Fruit fly (Drosophila melanogaster) S2 (cell line): ENCODE measurements around the gene grp.
A peak's percentile ranks its signal among the peaks of the same experiment; 100 is the strongest.

Source experiments
- CG8478 ChIP-seq: fragments of >200 bp; optimal IDR thresholded peaks from 2 replicates; lab custom pipeline; 2018
- CTCF ChIP-seq, 2 experiments: fragments of >200 bp; optimal IDR thresholded peaks; 2 replicates each; lab custom pipeline; 2018

The grp gene

DNA sequence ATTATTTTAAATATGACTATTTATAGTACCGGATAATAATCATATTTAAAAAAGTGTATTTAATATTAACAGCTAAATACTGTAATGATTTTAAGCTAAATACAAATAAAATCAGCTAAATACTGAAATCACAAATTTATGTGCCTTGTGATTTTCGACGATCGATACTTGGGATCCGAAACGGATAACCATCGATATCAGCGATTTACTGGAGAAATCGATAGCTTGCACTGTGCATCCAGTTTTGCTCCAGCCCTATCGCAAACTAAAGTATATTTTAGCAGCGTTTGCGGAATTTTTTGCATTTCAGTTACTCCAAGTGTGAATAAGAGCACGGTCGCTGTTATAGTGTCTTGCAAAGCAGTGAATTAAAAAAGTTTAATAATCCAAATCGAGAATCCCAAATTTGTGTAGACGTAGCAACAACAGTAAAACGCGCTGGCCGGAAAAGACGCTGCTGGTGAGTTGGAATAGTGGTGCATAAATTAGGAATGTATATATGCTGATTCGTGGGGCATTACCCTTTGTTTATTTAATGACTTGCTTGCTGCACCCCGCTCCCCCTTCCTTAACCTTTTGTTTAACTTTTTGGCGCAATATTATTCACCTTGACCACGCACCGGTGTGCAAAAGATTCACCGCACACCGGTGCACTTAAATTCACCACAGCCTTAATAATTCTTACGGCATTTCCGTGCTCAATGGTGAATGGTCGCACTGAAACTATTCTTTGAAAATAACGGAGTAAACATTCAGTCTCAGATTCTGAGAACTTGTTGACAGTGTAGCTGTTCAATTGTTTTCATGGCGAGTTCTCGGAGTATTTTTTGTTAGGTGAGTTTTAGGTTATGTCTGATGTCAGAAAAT lies at the start of gene grp, which contains the start of gene squ:
Gene grp, plus strand, starts transcription at position 238 of the 867 bp plus-strand sequence.
Gene squ, plus strand, starts transcription at position 238 of the 867 bp plus-strand sequence.
- TF ChIP-seq CG8478 (lab: Kevin White, UChicago) (no peak), CTCF (optimal IDR thresholded peaks at IDR 0.05; lab: Kevin White, UChicago) (peak in 1 of 2 experiments; percentile 27)

- TF ChIP-seq CTCF (optimal IDR thresholded peaks at IDR 0.05; lab: Kevin White, UChicago) (no peak), CG8478 (lab: Kevin White, UChicago) (no peak)
Measured at dm6 chr2L:16637335-16637734, 42.5 kb upstream of the grp start.

DNA sequence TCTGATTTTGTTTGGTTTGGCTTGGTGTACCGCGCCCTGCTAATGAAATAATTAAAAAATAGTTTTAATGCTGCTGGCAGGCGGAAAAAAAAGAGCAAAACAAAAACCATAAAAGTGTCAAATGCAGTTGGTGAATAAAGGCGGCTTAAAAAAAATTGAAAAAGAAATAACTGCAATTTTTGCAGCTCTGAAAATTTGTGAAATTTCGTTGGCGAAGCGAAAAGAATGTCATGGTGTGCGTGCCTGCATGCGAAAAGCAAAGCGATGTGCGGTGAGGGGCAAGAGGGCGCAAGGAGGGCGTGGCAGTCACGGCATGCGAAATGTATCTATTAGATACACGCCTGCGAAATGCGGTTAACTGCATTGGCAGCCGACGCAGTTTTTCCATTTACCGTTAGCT lies 41.5 kb upstream of the grp start:
- no peak for TF ChIP-seq CTCF (optimal IDR thresholded peaks at IDR 0.05; lab: Kevin White, UChicago)
- TF ChIP-seq CG8478 (lab: Kevin White, UChicago) = no peak

- TF ChIP-seq CTCF (optimal IDR thresholded peaks at IDR 0.05; lab: Kevin White, UChicago) (no peak), CG8478 (lab: Kevin White, UChicago) (no peak)
Measured at dm6 chr2L:16640846-16641245, 39.0 kb upstream of the grp start.

dm6 chr2L:16643445-16643844 lies 36.4 kb upstream of the grp start:
- TF ChIP-seq CTCF (optimal IDR thresholded peaks at IDR 0.05; lab: Kevin White, UChicago) (no peak), CG8478 (lab: Kevin White, UChicago) (no peak)

DNA sequence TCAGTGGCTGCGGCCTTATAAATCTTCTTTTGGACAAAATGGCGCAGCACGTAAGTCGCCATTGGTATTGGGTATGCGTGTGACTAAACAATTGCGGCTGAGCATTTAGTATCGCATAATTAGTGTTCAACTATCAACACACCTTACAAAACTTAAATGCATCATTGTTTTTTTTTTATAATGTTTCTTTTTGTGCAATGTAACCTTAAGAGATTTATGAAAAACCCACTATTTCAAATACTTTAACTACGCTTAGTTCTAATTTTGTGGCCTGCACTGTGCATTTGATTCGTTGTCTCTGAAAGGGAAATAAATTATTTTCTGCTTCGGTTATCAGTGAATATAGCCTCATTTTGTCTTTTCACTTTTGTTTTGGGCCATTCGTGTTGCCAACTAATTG lies 35.9 kb upstream of the grp start:
- TF ChIP-seq CG8478 (lab: Kevin White, UChicago) = no peak
- no peak for TF ChIP-seq CTCF (optimal IDR thresholded peaks at IDR 0.05; lab: Kevin White, UChicago)

DNA sequence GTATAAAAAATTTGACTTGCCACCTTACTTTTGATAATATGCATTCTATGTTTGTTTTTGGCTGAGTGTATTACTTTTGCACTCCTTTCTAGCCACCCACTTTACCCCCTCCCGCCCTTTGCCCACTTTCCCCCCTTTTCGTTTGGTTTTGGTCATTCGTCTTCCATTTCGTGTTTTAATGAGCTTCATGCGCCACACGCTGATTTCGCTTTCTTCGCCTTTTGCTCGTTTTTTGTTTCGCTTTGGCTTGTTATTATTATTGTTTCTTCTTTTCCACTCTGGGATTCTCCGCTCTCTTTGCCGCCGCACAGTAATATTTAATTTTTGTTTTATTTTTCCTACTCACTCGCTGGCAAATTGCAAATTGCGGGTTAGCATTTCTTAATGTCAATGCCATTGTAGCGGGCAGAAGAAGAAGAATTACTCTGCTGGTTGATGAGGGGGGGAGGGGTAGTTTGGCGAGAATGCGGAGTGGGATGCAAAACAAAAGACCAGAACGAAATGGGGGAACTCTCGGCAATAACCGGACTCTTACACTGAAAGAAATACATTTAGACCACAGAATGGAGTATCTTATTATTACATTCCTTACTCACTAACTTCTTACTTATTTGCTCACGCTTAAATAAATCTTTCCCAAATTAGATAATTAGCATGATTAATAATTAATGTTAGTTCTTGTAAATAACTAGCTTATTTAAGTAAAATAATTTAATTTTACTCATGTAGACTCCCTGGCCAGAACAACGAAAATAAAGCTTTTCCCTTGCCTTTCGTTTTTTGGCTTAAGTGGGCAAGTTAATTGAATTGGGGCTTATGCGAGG lies 34.2 kb upstream of the grp start:
- TF ChIP-seq CTCF (optimal IDR thresholded peaks at IDR 0.05; lab: Kevin White, UChicago) = no peak
- no peak for TF ChIP-seq CG8478 (lab: Kevin White, UChicago)

DNA sequence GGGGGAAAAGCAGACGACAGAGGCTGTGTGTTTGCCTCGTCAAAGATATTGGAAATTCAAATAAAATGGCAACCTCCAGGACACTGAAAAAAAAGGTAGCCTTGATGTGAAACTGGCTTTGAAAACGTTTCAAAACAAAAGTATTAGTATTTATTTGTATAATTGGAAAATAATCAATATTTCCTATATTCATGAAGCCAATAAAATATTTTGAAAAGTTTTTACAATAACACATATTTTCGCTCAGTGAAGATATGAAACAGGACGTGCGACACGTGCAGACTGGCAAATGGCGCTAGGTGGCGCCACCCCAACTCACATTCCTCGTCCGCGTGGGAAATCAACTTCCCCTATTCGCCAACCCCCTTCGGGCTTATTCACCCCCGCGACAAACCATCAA lies 32.1 kb upstream of the grp start:
- no peak for TF ChIP-seq CG8478 (lab: Kevin White, UChicago)
- TF ChIP-seq CTCF (optimal IDR thresholded peaks at IDR 0.05; lab: Kevin White, UChicago) = peak; percentile 51 to 57

dm6 chr2L:16648925-16649324 lies 30.9 kb upstream of the grp start:
- TF ChIP-seq CTCF (optimal IDR thresholded peaks at IDR 0.05; lab: Kevin White, UChicago) (no peak), CG8478 (lab: Kevin White, UChicago) (no peak)

dm6 chr2L:16653541-16653940 lies 26.3 kb upstream of the grp start:
- TF ChIP-seq CTCF (optimal IDR thresholded peaks at IDR 0.05; lab: Kevin White, UChicago) = no peak
- no peak for TF ChIP-seq CG8478 (lab: Kevin White, UChicago)

DNA sequence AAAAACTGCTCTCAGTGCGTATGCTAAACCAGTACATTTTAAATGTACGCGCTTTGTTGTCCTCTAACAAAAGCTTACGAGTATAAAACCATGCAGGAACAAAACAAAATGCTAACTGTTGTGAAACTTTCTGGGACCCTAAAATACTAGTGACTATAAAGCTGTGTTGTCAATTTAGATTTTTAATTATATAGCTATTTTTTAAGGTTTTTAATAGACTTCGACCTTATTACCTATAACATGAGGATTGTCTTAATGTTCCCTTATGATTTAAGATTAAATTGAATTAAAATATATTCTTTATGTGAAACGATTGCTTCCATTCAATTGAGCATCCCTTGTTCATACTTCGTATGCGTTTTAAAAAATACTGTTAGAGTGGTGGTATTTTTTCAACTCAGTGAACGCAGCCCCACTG lies 23.2 kb upstream of the grp start:
- TF ChIP-seq CTCF (optimal IDR thresholded peaks at IDR 0.05; lab: Kevin White, UChicago) (no peak), CG8478 (lab: Kevin White, UChicago) (no peak)

dm6 chr2L:16657467-16657866 lies 22.4 kb upstream of the grp start:
- no peak for TF ChIP-seq CG8478 (lab: Kevin White, UChicago)
- no peak for TF ChIP-seq CTCF (optimal IDR thresholded peaks at IDR 0.05; lab: Kevin White, UChicago)

- no peak for TF ChIP-seq CG8478 (lab: Kevin White, UChicago)
- no peak for TF ChIP-seq CTCF (optimal IDR thresholded peaks at IDR 0.05; lab: Kevin White, UChicago)
Measured at dm6 chr2L:16672290-16672689, 7.6 kb upstream of the grp start.

DNA sequence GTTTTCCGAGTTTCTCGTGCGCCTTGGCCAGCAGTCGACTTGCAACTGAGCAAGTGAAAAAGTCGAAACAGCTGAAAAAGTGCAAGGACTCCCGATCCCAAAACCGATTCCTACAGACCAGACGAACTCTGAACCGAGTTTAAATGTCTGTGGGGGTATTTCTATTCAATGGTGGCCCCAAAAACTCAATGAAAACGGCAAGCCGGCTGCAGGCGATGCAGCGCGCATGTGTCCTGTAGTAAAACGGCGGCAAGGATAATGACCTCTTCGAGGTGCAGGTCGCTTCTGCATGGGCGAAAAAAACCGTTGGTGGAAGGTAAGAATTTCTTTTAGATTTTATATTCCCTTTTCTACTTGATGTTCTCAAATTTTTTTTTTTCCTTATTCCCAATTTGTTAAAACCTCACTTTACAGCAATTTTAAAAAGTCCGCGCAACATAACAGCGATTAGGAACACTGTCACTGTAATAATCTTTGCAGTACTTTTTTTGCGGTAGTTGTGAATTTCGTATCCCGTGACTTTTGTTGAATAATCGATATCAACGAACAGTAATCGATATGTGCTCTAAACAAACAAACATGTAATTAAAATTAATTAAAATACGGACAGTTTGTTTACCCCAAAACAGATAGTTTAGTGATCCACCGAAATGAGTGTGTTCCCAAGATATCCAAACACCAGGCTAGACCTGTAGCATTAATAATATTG lies 3.0 kb upstream of the grp start, which contains the start of the genes Trpgamma and her:
Gene Trpgamma, minus strand, starts transcription at position 51 of the 709 bp plus-strand sequence.
Gene her, plus strand, starts transcription at position 535 of the 709 bp plus-strand sequence.
- TF ChIP-seq CTCF (optimal IDR thresholded peaks at IDR 0.05; lab: Kevin White, UChicago) (peak in 1 of 2 experiments; percentile 10), CG8478 (lab: Kevin White, UChicago) (no peak)
